Worm (Caenorhabditis elegans) whole organism, L4 larva: Measurements from ENCODE around the gene M7.12.

Experiments
- D1046.2 ChIP-seq: fragments of 200-800 bp; sonication (Bioruptor generic); IDR thresholded peaks from 2 replicates; pipeline ENCODE4 v1.3.6; 2022; ENCODE audit warnings: missing genetic modification characterization, missing compliant biosample characterization
- F26F4.8 ChIP-seq: fragments of 200-800 bp; sonication (Bioruptor generic); conservative IDR thresholded peaks from 2 replicates; pipeline ENCODE4 v1.3.6; 2022; ENCODE audit warnings: missing genetic modification characterization, missing compliant biosample characterization
- Y48G9A.11 ChIP-seq: fragments of 200-800 bp; sonication (Bioruptor generic); IDR thresholded peaks from 2 replicates; pipeline ENCODE4 v1.3.6; 2022; ENCODE audit warnings: missing genetic modification reagents, missing genetic modification characterization, missing compliant biosample characterization
- aly-2 ChIP-seq: sonication (generic microtip); optimal IDR thresholded peaks from 2 replicates; lab custom pipeline; 2018; ENCODE audit warnings: missing biosample characterization, missing genetic modification characterization
- attf-4 ChIP-seq: sonication (generic microtip); optimal IDR thresholded peaks from 3 replicates; lab custom pipeline; 2017; ENCODE audit warnings: missing biosample characterization, missing genetic modification characterization
- ceh-20 ChIP-seq: fragments of 200-800 bp; sonication (Bioruptor generic); IDR thresholded peaks from 2 replicates; pipeline ENCODE4 v1.3.6; 2022; ENCODE audit warnings: missing genetic modification reagents, missing genetic modification characterization, missing compliant biosample characterization
- ceh-28 ChIP-seq: fragments of 150-350 bp; optimal IDR thresholded peaks from 2 replicates; lab custom pipeline; 2014; ENCODE audit warnings: missing biosample characterization, missing genetic modification reagents, missing genetic modification characterization
- ceh-32 ChIP-seq: sonication (generic microtip); optimal IDR thresholded peaks from 2 replicates; lab custom pipeline; 2016; ENCODE audit warnings: mild to moderate bottlenecking, missing genetic modification characterization, missing compliant biosample characterization; ENCODE audit not compliant: poor library complexity
- ceh-62 ChIP-seq: sonication (generic microtip); optimal IDR thresholded peaks from 2 replicates; lab custom pipeline; 2017; ENCODE audit warnings: missing biosample characterization, missing genetic modification characterization
- ceh-82 ChIP-seq: sonication (generic microtip); optimal IDR thresholded peaks from 2 replicates; lab custom pipeline; 2017; ENCODE audit warnings: missing biosample characterization, missing genetic modification characterization
- ces-1 ChIP-seq: fragments of 150-350 bp; sonication (generic microtip); optimal IDR thresholded peaks from 4 replicates; lab custom pipeline; 2014; ENCODE audit warnings: missing biosample characterization, missing genetic modification reagents, missing genetic modification characterization
- cey-2 ChIP-seq: sonication (generic microtip); optimal IDR thresholded peaks from 3 replicates; lab custom pipeline; 2017; ENCODE audit warnings: missing genetic modification characterization, mild to moderate bottlenecking, missing compliant biosample characterization, antibody characterized with exemption, borderline replicate concordance; ENCODE audit not compliant: insufficient read depth
- daf-8 ChIP-seq: fragments of 200-800 bp; sonication (Bioruptor generic); IDR thresholded peaks from 2 replicates; pipeline ENCODE4 v1.3.6; 2022; ENCODE audit warnings: missing genetic modification characterization, missing compliant biosample characterization
- dmd-6 ChIP-seq: fragments of 200-800 bp; sonication (Bioruptor generic); IDR thresholded peaks from 2 replicates; pipeline ENCODE4 v1.3.6; 2022; ENCODE audit warnings: missing genetic modification reagents, missing genetic modification characterization, missing compliant biosample characterization
- dmd-8 ChIP-seq: fragments of 200-800 bp; sonication (Bioruptor generic); IDR thresholded peaks from 2 replicates; pipeline ENCODE4 v1.3.6; 2022; ENCODE audit warnings: missing genetic modification characterization, missing compliant biosample characterization
- dmd-9 ChIP-seq: fragments of 200-800 bp; sonication (Bioruptor generic); IDR thresholded peaks from 2 replicates; pipeline ENCODE4 v1.3.6; 2022; ENCODE audit warnings: missing genetic modification reagents, missing genetic modification characterization, missing compliant biosample characterization
- duxl-1 ChIP-seq: sonication (generic microtip); optimal IDR thresholded peaks from 2 replicates; lab custom pipeline; 2016; ENCODE audit warnings: mild to moderate bottlenecking, missing genetic modification characterization, moderate library complexity, missing compliant biosample characterization; ENCODE audit not compliant: poor library complexity
- dve-1 ChIP-seq: sonication (generic microtip); optimal IDR thresholded peaks from 2 replicates; lab custom pipeline; 2017; ENCODE audit warnings: antibody characterized with exemption, mild to moderate bottlenecking, missing genetic modification characterization, missing compliant biosample characterization; ENCODE audit not compliant: insufficient read depth
- hlh-30 ChIP-seq: sonication (generic microtip); optimal IDR thresholded peaks from 2 replicates; lab custom pipeline; 2017; ENCODE audit warnings: antibody characterized with exemption, mild to moderate bottlenecking, missing genetic modification characterization, missing compliant biosample characterization; ENCODE audit not compliant: insufficient read depth
- lin-1 ChIP-seq: fragments of 200-800 bp; sonication (Bioruptor generic); IDR thresholded peaks from 2 replicates; pipeline ENCODE4 v1.3.6; 2022; ENCODE audit warnings: missing genetic modification reagents, missing genetic modification characterization, missing compliant biosample characterization
- lin-29 ChIP-seq: fragments of 200-800 bp; sonication (Bioruptor generic); IDR thresholded peaks from 2 replicates; pipeline ENCODE4 v1.3.6; 2022; ENCODE audit warnings: missing genetic modification reagents, missing genetic modification characterization, missing compliant biosample characterization
- lsy-2 ChIP-seq, 2 experiments: fragments of 150-350 bp in 1 of 2; sonication (generic microtip) in 1 of 2; optimal IDR thresholded peaks; 2 replicates each; lab custom pipeline; 2014 to 2017; ENCODE audit warnings: missing biosample characterization in 2 of 2, missing genetic modification characterization in 2 of 2
- madf-9 ChIP-seq: fragments of 200-800 bp; sonication (Bioruptor generic); conservative IDR thresholded peaks from 2 replicates; pipeline ENCODE4 v1.3.6; 2022; ENCODE audit warnings: missing genetic modification reagents, missing genetic modification characterization, missing compliant biosample characterization
- mep-1 ChIP-seq: fragments of 150-350 bp; sonication (generic microtip); optimal IDR thresholded peaks from 3 replicates; lab custom pipeline; 2014; ENCODE audit warnings: missing biosample characterization, missing genetic modification characterization
- mes-2 ChIP-seq: sonication (generic microtip); optimal IDR thresholded peaks from 2 replicates; lab custom pipeline; 2016; ENCODE audit warnings: missing genotype, mild to moderate bottlenecking, missing genetic modification characterization, missing compliant biosample characterization; ENCODE audit not compliant: poor library complexity, severe bottlenecking
- mxl-2 ChIP-seq: fragments of 200-800 bp; sonication (Bioruptor generic); conservative IDR thresholded peaks from 2 replicates; pipeline ENCODE4 v1.3.6; 2022; ENCODE audit warnings: missing genetic modification reagents, missing genetic modification characterization, missing compliant biosample characterization
- mxl-3 ChIP-seq: fragments of 200-800 bp; sonication (Bioruptor generic); optimal IDR thresholded peaks from 2 replicates; lab custom pipeline; 2018; ENCODE audit warnings: mild to moderate bottlenecking, missing genetic modification characterization, missing compliant biosample characterization
- nhr-10 ChIP-seq: fragments of 150-350 bp; optimal IDR thresholded peaks from 2 replicates; lab custom pipeline; 2014; ENCODE audit warnings: missing biosample characterization, missing genetic modification characterization
- nhr-28 ChIP-seq: fragments of 150-350 bp; optimal IDR thresholded peaks from 2 replicates; lab custom pipeline; 2014; ENCODE audit warnings: missing biosample characterization, missing genetic modification characterization
- nhr-41 ChIP-seq: fragments of 200-800 bp; sonication (Bioruptor generic); IDR thresholded peaks from 2 replicates; pipeline ENCODE4 v1.3.6; 2022; ENCODE audit warnings: missing genetic modification reagents, missing genetic modification characterization, missing compliant biosample characterization
- nhr-42 ChIP-seq: fragments of 200-800 bp; sonication (Bioruptor generic); IDR thresholded peaks from 2 replicates; pipeline ENCODE4 v1.3.6; 2022; ENCODE audit warnings: missing genetic modification characterization, missing compliant biosample characterization
- nhr-48 ChIP-seq: sonication (generic microtip); optimal IDR thresholded peaks from 2 replicates; lab custom pipeline; 2016; ENCODE audit warnings: mild to moderate bottlenecking, missing genetic modification characterization, missing compliant biosample characterization
- nhr-6 ChIP-seq: fragments of 150-350 bp; optimal IDR thresholded peaks from 2 replicates; lab custom pipeline; 2014; ENCODE audit warnings: missing biosample characterization, missing genetic modification characterization
- nhr-77 ChIP-seq: fragments of 150-350 bp; optimal IDR thresholded peaks from 2 replicates; lab custom pipeline; 2014; ENCODE audit warnings: missing biosample characterization, missing genetic modification characterization
- pha-4 ChIP-seq, 2 experiments: fragments of 150-350 bp in 1 of 2; fragments of 200-800 bp in 1 of 2; sonication (Bioruptor generic) in 1 of 2; IDR thresholded peaks in 1 of 2; optimal IDR thresholded peaks in 1 of 2; 2 replicates each; pipeline versions ENCODE4 v1.3.6 to Lab custom; 2014 to 2022; ENCODE audit warnings: missing genetic modification characterization in 2 of 2, missing genetic modification reagents in 2 of 2, missing biosample characterization in 1 of 2, missing compliant biosample characterization in 1 of 2
- php-3 ChIP-seq: fragments of 200-800 bp; sonication (Bioruptor generic); IDR thresholded peaks from 2 replicates; pipeline ENCODE4 v1.3.6; 2022; ENCODE audit warnings: missing genetic modification reagents, missing genetic modification characterization, missing compliant biosample characterization
- rbr-2 ChIP-seq: sonication (generic microtip); optimal IDR thresholded peaks from 2 replicates; lab custom pipeline; 2016; ENCODE audit warnings: missing genotype, missing genetic modification characterization, missing compliant biosample characterization
- skn-1 ChIP-seq: fragments of 150-350 bp; optimal IDR thresholded peaks from 2 replicates; lab custom pipeline; 2014; ENCODE audit warnings: missing biosample characterization, missing genetic modification characterization
- snpc-4 ChIP-seq: fragments of 150-350 bp; optimal IDR thresholded peaks from 2 replicates; lab custom pipeline; 2014; ENCODE audit warnings: missing biosample characterization, missing genetic modification characterization
- spr-1 ChIP-seq: sonication (generic microtip); optimal IDR thresholded peaks from 2 replicates; lab custom pipeline; 2016; ENCODE audit warnings: mild to moderate bottlenecking, missing genetic modification characterization, missing compliant biosample characterization
- tag-97 ChIP-seq: fragments of 200-800 bp; sonication (Bioruptor generic); IDR thresholded peaks from 2 replicates; pipeline ENCODE4 v1.3.6; 2022; ENCODE audit warnings: missing genetic modification characterization, missing compliant biosample characterization
- tra-1 ChIP-seq: fragments of 200-800 bp; sonication (Bioruptor generic); IDR thresholded peaks from 2 replicates; pipeline ENCODE4 v1.3.6; 2022; ENCODE audit warnings: missing genetic modification reagents, missing genetic modification characterization, missing compliant biosample characterization
- unc-39 ChIP-seq: sonication (generic microtip); optimal IDR thresholded peaks from 2 replicates; lab custom pipeline; 2017; ENCODE audit warnings: missing biosample characterization, missing genetic modification characterization
- ztf-11 ChIP-seq: fragments of 150-350 bp; optimal IDR thresholded peaks from 2 replicates; lab custom pipeline; 2014; ENCODE audit warnings: missing biosample characterization, missing genetic modification characterization

Gene M7.12

DNA sequence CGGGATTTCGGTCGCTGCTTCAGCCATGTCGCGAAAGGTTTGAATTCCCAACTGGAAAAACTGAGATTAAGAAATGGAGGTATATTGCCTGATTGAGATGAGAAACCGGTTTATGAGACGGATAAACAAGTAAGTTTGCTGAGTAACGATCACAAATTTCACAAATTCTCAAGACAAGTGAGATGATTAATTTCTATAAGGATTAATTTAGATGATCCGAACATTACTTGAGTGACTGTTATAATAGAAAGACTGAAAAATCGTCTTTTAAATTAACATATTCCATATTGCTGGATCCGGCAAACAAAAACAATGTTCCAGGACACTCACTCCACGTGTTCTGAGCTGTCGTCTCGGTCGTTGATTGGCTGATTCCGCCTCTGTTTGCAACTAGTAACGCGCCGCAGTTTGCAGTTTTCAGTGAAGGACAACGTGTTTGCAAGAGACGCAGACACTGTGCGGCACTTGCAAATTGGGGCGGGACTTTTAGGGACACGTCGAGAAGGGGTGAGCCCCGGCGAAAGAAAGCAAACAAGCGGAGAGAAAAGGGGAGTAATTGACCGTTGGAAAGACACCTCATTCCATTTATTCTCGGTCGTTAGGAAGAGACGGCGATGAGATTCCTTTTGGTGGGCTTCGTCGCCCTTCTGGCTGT, 21.2 kb upstream of the M7.12 start, which contains the start of the genes imp-2 and enpl-1 (continued):
- TF ChIP-seq lsy-2 (tag; optimal IDR thresholded peaks at IDR 0.05; lab: Kevin White, UChicago) (peak; percentile 85 to 96), dmd-6 (GFP tag; lab: Robert Waterston, UW) (peak; percentile 88), mep-1 (peak; percentile 96), duxl-1 (tag; lab: Kevin White, UChicago) (peak; percentile 53), dmd-8 (GFP tag; lab: Robert Waterston, UW) (0 out of 2 replicates have a peak, but pooled peaks have one; percentile 53), unc-39 (tag; lab: Kevin White, UChicago) (no peak), nhr-10 (tag; lab: Kevin White, UChicago) (peak; percentile 30), madf-9 (0 out of 2 replicates have a peak, but pooled peaks have one; percentile 9), daf-8 (no peak), Y48G9A.11 (no peak), cey-2 (tag; lab: Kevin White, UChicago) (no peak), nhr-48 (tag; lab: Kevin White, UChicago) (peak; percentile 62), hlh-30 (tag; lab: Kevin White, UChicago) (peak; percentile 92), nhr-6 (tag; lab: Kevin White, UChicago) (peak; percentile 83), skn-1 (tag; lab: Kevin White, UChicago) (no peak), ceh-82 (tag; lab: Kevin White, UChicago) (no peak), lin-29 (GFP tag; lab: Robert Waterston, UW) (peak; percentile 52; the same call in 1 of the 2 replicates), lin-1 (GFP tag; lab: Robert Waterston, UW) (peak; percentile 70; the same call in 1 of the 2 replicates), rbr-2 (tag; lab: Kevin White, UChicago) (peak; percentile 90), nhr-42 (peak; percentile 58; the same call in 1 of the 2 replicates), ceh-62 (tag; lab: Kevin White, UChicago) (no peak), F26F4.8 (no peak), spr-1 (tag; lab: Kevin White, UChicago) (peak; percentile 59), nhr-41 (GFP tag; lab: Robert Waterston, UW) (no peak), mxl-2 (GFP tag; lab: Robert Waterston, UW) (no peak), mxl-3 (GFP tag; lab: Kevin White, UChicago) (peak; percentile 100), pha-4 (GFP tag; IDR thresholded peaks at IDR 0.05; lab: Robert Waterston, UW) (peak; percentile 89), pha-4 (tag; optimal IDR thresholded peaks at IDR 0.05; lab: Kevin White, UChicago) (peak; percentile 33), dmd-9 (GFP tag; lab: Robert Waterston, UW) (peak; percentile 55; the same call in 1 of the 2 replicates), nhr-77 (peak; percentile 77), aly-2 (no peak), ceh-28 (tag; lab: Kevin White, UChicago) (no peak), dve-1 (peak; percentile 93), ces-1 (GFP tag; lab: Kevin White, UChicago) (no peak), snpc-4 (tag; lab: Kevin White, UChicago) (no peak), ztf-11 (no peak)

ce11 chrIV:11112641-11113040, 14.9 kb upstream of the M7.12 start, which contains the start of gene clc-9:
Gene clc-9 (plus strand): TSS chrIV:11112941.
- no peak for TF ChIP-seq madf-9
- TF ChIP-seq D1046.2 (GFP tag; lab: Robert Waterston, UW) = no peak
- no peak for TF ChIP-seq nhr-28 (tag; lab: Kevin White, UChicago)
- TF ChIP-seq mxl-2 (GFP tag; lab: Robert Waterston, UW) = no peak
- TF ChIP-seq tag-97 (GFP tag; lab: Robert Waterston, UW) = no peak
- TF ChIP-seq ceh-20 (GFP tag; lab: Robert Waterston, UW) = no peak
- no peak for TF ChIP-seq ceh-32 (tag; lab: Kevin White, UChicago)
- no peak for TF ChIP-seq php-3 (GFP tag; lab: Robert Waterston, UW)
- no peak for TF ChIP-seq attf-4 (tag; lab: Kevin White, UChicago)
- no peak for TF ChIP-seq mes-2
- TF ChIP-seq tra-1 = no peak
